Worm (Caenorhabditis elegans) whole organism, early embryonic: ENCODE results near the gene aqp-10.
"Not testable (repeated sequence)": the region's sequence is repeated elsewhere in the genome, so short reads cannot be mapped to it uniquely, and the experiment has no call there.

Experiments
- B0310.2 ChIP-seq: sonication (generic microtip); optimal IDR thresholded peaks from 2 replicates; lab custom pipeline; 2016; ENCODE audit warnings: mild to moderate bottlenecking, missing genetic modification characterization, missing compliant biosample characterization
- F13C5.2 ChIP-seq: sonication (generic microtip); optimal IDR thresholded peaks from 2 replicates; lab custom pipeline; 2017; ENCODE audit warnings: mild to moderate bottlenecking, missing genetic modification characterization, inconsistent platforms, missing compliant biosample characterization
- aly-1 ChIP-seq: sonication (generic microtip); optimal IDR thresholded peaks from 2 replicates; lab custom pipeline; 2016; ENCODE audit warnings: missing genetic modification characterization, missing compliant biosample characterization

Gene aqp-10

ce11 chrII:9718631-9719252 is 50.9 kb downstream of the aqp-10 start, which contains the start of gene Y53C12A.11:
Gene Y53C12A.11, minus strand, starts transcription at chrII:9718698.
- not testable (repeated sequence) for TF ChIP-seq B0310.2; F13C5.2 (tag; lab: Kevin White, UChicago); aly-1 (tag; lab: Kevin White, UChicago)
